Worm (Caenorhabditis elegans) whole organism, L1 larva: ENCODE results near the gene atg-18.

ENCODE experiments used
- C04F5.9 ChIP-seq: sonication (generic microtip); optimal IDR thresholded peaks from 2 replicates; lab custom pipeline; 2016; ENCODE audit warnings: missing genetic modification characterization, missing compliant biosample characterization
- C16A3.4 ChIP-seq: fragments of 150-350 bp; optimal IDR thresholded peaks from 2 replicates; lab custom pipeline; 2014; ENCODE audit warnings: missing biosample characterization, missing genetic modification characterization
- F16B12.6 ChIP-seq: fragments of 150-350 bp; optimal IDR thresholded peaks from 2 replicates; lab custom pipeline; 2014; ENCODE audit warnings: missing biosample characterization, missing genetic modification characterization
- aha-1 ChIP-seq: fragments of 150-350 bp; optimal IDR thresholded peaks from 2 replicates; lab custom pipeline; 2014; ENCODE audit warnings: missing biosample characterization, missing genetic modification characterization
- alr-1 ChIP-seq: fragments of 200-800 bp; sonication (Bioruptor generic); optimal IDR thresholded peaks from 2 replicates; lab custom pipeline; 2018; ENCODE audit warnings: borderline replicate concordance, mild to moderate bottlenecking, missing genetic modification characterization, missing compliant biosample characterization
- aly-2 ChIP-seq: fragments of 150-350 bp; optimal IDR thresholded peaks from 2 replicates; lab custom pipeline; 2014; ENCODE audit warnings: missing biosample characterization, missing genetic modification characterization
- ama-1 ChIP-seq: fragments of 150-350 bp; optimal IDR thresholded peaks from 2 replicates; lab custom pipeline; 2014
- blmp-1 ChIP-seq: fragments of 150-350 bp; optimal IDR thresholded peaks from 2 replicates; lab custom pipeline; 2014; ENCODE audit warnings: missing biosample characterization, missing genetic modification characterization
- ceh-63 ChIP-seq: fragments of 200-800 bp; sonication (Bioruptor generic); optimal IDR thresholded peaks from 2 replicates; lab custom pipeline; 2018; ENCODE audit warnings: mild to moderate bottlenecking, missing genetic modification characterization, missing compliant biosample characterization
- ceh-82 ChIP-seq, 3 experiments: fragments of 150-350 bp in 1 of 3; sonication (generic microtip) in 2 of 3; optimal IDR thresholded peaks; 2 replicates each; lab custom pipeline; 2014 to 2017; ENCODE audit warnings: missing biosample characterization in 3 of 3, missing genetic modification characterization in 3 of 3
- ceh-88 ChIP-seq: fragments of 200-800 bp; sonication (Bioruptor generic); IDR thresholded peaks from 2 replicates; pipeline ENCODE4 v1.3.6; 2022; ENCODE audit warnings: missing genetic modification characterization, missing compliant biosample characterization
- ceh-90 ChIP-seq: sonication (generic microtip); optimal IDR thresholded peaks from 2 replicates; lab custom pipeline; 2016; ENCODE audit warnings: missing genetic modification characterization, missing compliant biosample characterization
- dpl-1 ChIP-seq, 3 experiments: fragments of 150-350 bp in 2 of 3; sonication (generic microtip) in 1 of 3; optimal IDR thresholded peaks; 2 replicates each; lab custom pipeline; 2014 to 2017; ENCODE audit warnings: missing biosample characterization in 3 of 3, missing genetic modification characterization in 3 of 3, missing genetic modification reagents in 3 of 3
- dsc-1 ChIP-seq: sonication (generic microtip); optimal IDR thresholded peaks from 2 replicates; lab custom pipeline; 2016; ENCODE audit warnings: mild to moderate bottlenecking, missing genetic modification characterization, missing compliant biosample characterization
- efl-1 ChIP-seq, 4 experiments: fragments of 150-350 bp; optimal IDR thresholded peaks in 3 of 4; peaks in 1 of 4; 1 replicate in 1 of 4; 2 replicates in 3 of 4; lab custom pipeline; 2014; ENCODE audit warnings: missing biosample characterization in 2 of 4, missing genetic modification characterization in 2 of 4, missing genetic modification reagents in 2 of 4
- egl-13 ChIP-seq: sonication (generic microtip); optimal IDR thresholded peaks from 2 replicates; lab custom pipeline; 2016; ENCODE audit warnings: missing genotype, missing genetic modification reagents, missing genetic modification characterization, missing compliant biosample characterization
- elt-2 ChIP-seq: sonication (generic microtip); optimal IDR thresholded peaks from 2 replicates; lab custom pipeline; 2016; ENCODE audit warnings: missing genetic modification characterization, mild to moderate bottlenecking, inconsistent platforms, missing compliant biosample characterization, missing genetic modification reagents
- elt-3 ChIP-seq, 6 experiments: fragments of 150-350 bp in 1 of 6; sonication (generic microtip); optimal IDR thresholded peaks; 2 replicates each; lab custom pipeline; 2017 to 2018; ENCODE audit warnings: missing biosample characterization in 6 of 6, missing genetic modification characterization in 6 of 6, inconsistent platforms in 1 of 6
- fkh-8 ChIP-seq: sonication (generic microtip); optimal IDR thresholded peaks from 2 replicates; lab custom pipeline; 2016; ENCODE audit warnings: mild to moderate bottlenecking, missing genetic modification characterization, missing compliant biosample characterization
- grh-1 ChIP-seq: fragments of 200-800 bp; sonication (Bioruptor generic); IDR thresholded peaks from 2 replicates; pipeline ENCODE4 v1.3.6; 2022; ENCODE audit warnings: missing genetic modification reagents, missing genetic modification characterization, missing compliant biosample characterization
- hlh-17 ChIP-seq: fragments of 200-800 bp; sonication (Bioruptor generic); optimal IDR thresholded peaks from 2 replicates; lab custom pipeline; 2018; ENCODE audit warnings: missing genetic modification characterization, mild to moderate bottlenecking, missing compliant biosample characterization, moderate library complexity, borderline replicate concordance
- hlh-4 ChIP-seq: sonication (generic microtip); optimal IDR thresholded peaks from 2 replicates; lab custom pipeline; 2016; ENCODE audit warnings: mild to moderate bottlenecking, missing genetic modification characterization, missing compliant biosample characterization
- hpl-2 ChIP-seq: fragments of 150-350 bp; optimal IDR thresholded peaks from 2 replicates; lab custom pipeline; 2014; ENCODE audit warnings: missing biosample characterization, missing genetic modification reagents, missing genetic modification characterization
- irx-1 ChIP-seq: sonication (generic microtip); optimal IDR thresholded peaks from 2 replicates; lab custom pipeline; 2016; ENCODE audit warnings: missing genetic modification characterization, missing compliant biosample characterization
- isw-1 ChIP-seq: fragments of 200-800 bp; sonication (Bioruptor generic); IDR thresholded peaks from 2 replicates; pipeline ENCODE4 v1.3.6; 2022; ENCODE audit warnings: missing genetic modification characterization, missing compliant biosample characterization
- lin-15B ChIP-seq: fragments of 150-350 bp; sonication (generic microtip); optimal IDR thresholded peaks from 3 replicates; lab custom pipeline; 2014; ENCODE audit warnings: missing biosample characterization, missing genetic modification characterization
- lin-35 ChIP-seq, 2 experiments: fragments of 150-350 bp; optimal IDR thresholded peaks; 2 replicates each; lab custom pipeline; 2014; ENCODE audit warnings: missing biosample characterization in 2 of 2, missing genetic modification characterization in 2 of 2, missing genetic modification reagents in 2 of 2
- lin-39 ChIP-seq: fragments of 150-350 bp; optimal IDR thresholded peaks from 2 replicates; lab custom pipeline; 2014; ENCODE audit warnings: missing biosample characterization, missing genetic modification reagents, missing genetic modification characterization
- lsy-2 ChIP-seq, 2 experiments: fragments of 150-350 bp; optimal IDR thresholded peaks; 2 replicates each; lab custom pipeline; 2014; ENCODE audit warnings: missing biosample characterization in 2 of 2, missing genetic modification characterization in 2 of 2
- mef-2 ChIP-seq: fragments of 150-350 bp; optimal IDR thresholded peaks from 2 replicates; lab custom pipeline; 2014; ENCODE audit warnings: missing biosample characterization, missing genetic modification characterization
- mep-1 ChIP-seq: fragments of 150-350 bp; optimal IDR thresholded peaks from 2 replicates; lab custom pipeline; 2014; ENCODE audit warnings: missing biosample characterization, missing genetic modification characterization
- nhr-11 ChIP-seq: fragments of 150-350 bp; optimal IDR thresholded peaks from 2 replicates; lab custom pipeline; 2014; ENCODE audit warnings: missing biosample characterization, missing genetic modification characterization
- nhr-12 ChIP-seq: sonication (generic microtip); optimal IDR thresholded peaks from 2 replicates; lab custom pipeline; 2017; ENCODE audit warnings: missing biosample characterization, missing genetic modification characterization
- nhr-19 ChIP-seq: fragments of 200-800 bp; sonication (Bioruptor generic); conservative IDR thresholded peaks from 2 replicates; pipeline ENCODE4 v1.3.6; 2022; ENCODE audit warnings: missing genetic modification characterization, missing compliant biosample characterization
- nhr-20 ChIP-seq: sonication (generic microtip); optimal IDR thresholded peaks from 2 replicates; lab custom pipeline; 2016; ENCODE audit warnings: mild to moderate bottlenecking, missing genetic modification characterization, missing compliant biosample characterization
- nhr-47 ChIP-seq: sonication (generic microtip); optimal IDR thresholded peaks from 2 replicates; lab custom pipeline; 2016; ENCODE audit warnings: mild to moderate bottlenecking, missing genetic modification characterization, moderate library complexity, missing compliant biosample characterization
- nhr-71 ChIP-seq: sonication (generic microtip); optimal IDR thresholded peaks from 2 replicates; lab custom pipeline; 2016; ENCODE audit warnings: mild to moderate bottlenecking, missing genetic modification characterization, moderate library complexity, missing compliant biosample characterization
- nhr-85 ChIP-seq: sonication (generic microtip); peaks from one replicate; lab custom pipeline; 2016; ENCODE audit warnings: missing genetic modification characterization, inconsistent platforms, missing compliant biosample characterization
- nhr-90 ChIP-seq: sonication (generic microtip); optimal IDR thresholded peaks from 2 replicates; lab custom pipeline; 2016; ENCODE audit warnings: mild to moderate bottlenecking, missing genetic modification characterization, missing compliant biosample characterization; ENCODE audit not compliant: poor library complexity
- rnt-1 ChIP-seq: sonication (generic microtip); optimal IDR thresholded peaks from 2 replicates; lab custom pipeline; 2016; ENCODE audit warnings: mild to moderate bottlenecking, missing genetic modification characterization, moderate library complexity, missing compliant biosample characterization
- skn-1 ChIP-seq: fragments of 150-350 bp; optimal IDR thresholded peaks from 2 replicates; lab custom pipeline; 2014; ENCODE audit warnings: missing biosample characterization, missing genetic modification characterization
- snpc-4 ChIP-seq: fragments of 150-350 bp; optimal IDR thresholded peaks from 2 replicates; lab custom pipeline; 2014; ENCODE audit warnings: missing biosample characterization, missing genetic modification characterization
- snu-23 ChIP-seq: sonication (generic microtip); optimal IDR thresholded peaks from 2 replicates; lab custom pipeline; 2016; ENCODE audit warnings: missing genetic modification characterization, missing compliant biosample characterization
- sox-4 ChIP-seq: sonication (generic microtip); optimal IDR thresholded peaks from 2 replicates; lab custom pipeline; 2016; ENCODE audit warnings: missing genetic modification characterization, missing compliant biosample characterization
- sptf-1 ChIP-seq: fragments of 150-350 bp; optimal IDR thresholded peaks from 2 replicates; lab custom pipeline; 2014; ENCODE audit warnings: missing biosample characterization, missing genetic modification characterization
- sup-37 ChIP-seq: fragments of 200-800 bp; sonication (Bioruptor generic); optimal IDR thresholded peaks from 2 replicates; lab custom pipeline; 2018; ENCODE audit warnings: mild to moderate bottlenecking, missing genetic modification characterization, missing compliant biosample characterization
- tbx-2 ChIP-seq: sonication (generic microtip); optimal IDR thresholded peaks from 2 replicates; lab custom pipeline; 2016; ENCODE audit warnings: missing genetic modification characterization, missing compliant biosample characterization
- unc-86 ChIP-seq: sonication (generic microtip); optimal IDR thresholded peaks from 2 replicates; lab custom pipeline; 2016; ENCODE audit warnings: missing genetic modification characterization, missing compliant biosample characterization
- unc-98 ChIP-seq: fragments of 200-800 bp; sonication (Bioruptor generic); IDR thresholded peaks from 2 replicates; pipeline ENCODE4 v1.3.6; 2022; ENCODE audit warnings: missing genetic modification characterization, missing compliant biosample characterization
- vab-15 ChIP-seq: sonication (generic microtip); optimal IDR thresholded peaks from 2 replicates; lab custom pipeline; 2017; ENCODE audit warnings: missing genotype, mild to moderate bottlenecking, missing genetic modification characterization, missing compliant biosample characterization
- xbp-1 ChIP-seq: sonication (generic microtip); optimal IDR thresholded peaks from 2 replicates; lab custom pipeline; 2016; ENCODE audit warnings: missing genetic modification characterization, missing compliant biosample characterization
- zag-1 ChIP-seq: fragments of 150-350 bp; optimal IDR thresholded peaks from 2 replicates; lab custom pipeline; 2014; ENCODE audit warnings: missing biosample characterization, missing genetic modification characterization
- ztf-11 ChIP-seq, 2 experiments: sonication (generic microtip); optimal IDR thresholded peaks; 2 replicates each; lab custom pipeline; 2016 to 2017; ENCODE audit warnings: missing genetic modification characterization in 2 of 2, missing biosample characterization in 1 of 2, missing compliant biosample characterization in 1 of 2

Gene atg-18

ce11 chrV:8631277-8631765 lies at the start of gene atg-18:
TSS of gene atg-18 (minus strand) at chrV:8631327.
- peak; percentile 57 for TF ChIP-seq dsc-1
- TF ChIP-seq egl-13 (tag; lab: Kevin White, UChicago) = no peak
- peak; percentile 76 for TF ChIP-seq blmp-1
- TF ChIP-seq vab-15 (tag; lab: Kevin White, UChicago) = no peak
- peak; percentile 59 to 60 for TF ChIP-seq efl-1 (optimal IDR thresholded peaks at IDR 0.05; lab: Kevin White, UChicago)
- TF ChIP-seq efl-1 (GFP tag; optimal IDR thresholded peaks at IDR 0.05 in 1 of 2; lab: Kevin White, UChicago) = peak; percentile 44 to 96
- TF ChIP-seq nhr-11 (tag; lab: Kevin White, UChicago) = no peak
- TF ChIP-seq aly-2 = no peak
- no peak for TF ChIP-seq alr-1
- peak; percentile 84 for TF ChIP-seq nhr-20 (tag; lab: Kevin White, UChicago)
- TF ChIP-seq xbp-1 (tag; lab: Kevin White, UChicago) = peak; percentile 70
- no peak for TF ChIP-seq ceh-90 (tag; lab: Kevin White, UChicago)
- peak in 1 of 6 experiments; percentile 54 for TF ChIP-seq elt-3 (tag; optimal IDR thresholded peaks at IDR 0.05; lab: Kevin White, UChicago)
- peak; percentile 36 to 74 (median 45) for TF ChIP-seq ceh-82 (tag; optimal IDR thresholded peaks at IDR 0.05; lab: Kevin White, UChicago)
- TF ChIP-seq rnt-1 = peak; percentile 85
- peak; percentile 68 for TF ChIP-seq C16A3.4 (tag; lab: Kevin White, UChicago)
- TF ChIP-seq dpl-1 (GFP tag; optimal IDR thresholded peaks at IDR 0.05; lab: Kevin White, UChicago) = peak; percentile 45 to 63 (median 56)
- TF ChIP-seq lin-39 (tag; lab: Kevin White, UChicago) = peak; percentile 26
- no peak for TF ChIP-seq hlh-17
- peak; percentile 4 for TF ChIP-seq mef-2 (tag; lab: Kevin White, UChicago)
- TF ChIP-seq nhr-47 = peak; percentile 79
- peak; percentile 43 for TF ChIP-seq unc-86 (tag; lab: Kevin White, UChicago)
- TF ChIP-seq ceh-63 (GFP tag; lab: Kevin White, UChicago) = no peak
- TF ChIP-seq fkh-8 (tag; lab: Kevin White, UChicago) = peak; percentile 46
- peak; percentile 19 for TF ChIP-seq aha-1 (tag; lab: Kevin White, UChicago)
- TF ChIP-seq nhr-12 (tag; lab: Kevin White, UChicago) = no peak
- peak; percentile 24 for TF ChIP-seq isw-1 (GFP tag; lab: Robert Waterston, UW)
- TF ChIP-seq lsy-2 (tag; optimal IDR thresholded peaks at IDR 0.05; lab: Kevin White, UChicago) = peak; percentile 69 to 74
- TF ChIP-seq lin-35 (GFP tag; optimal IDR thresholded peaks at IDR 0.05; lab: Kevin White, UChicago) = peak; percentile 51 to 79
- peak; percentile 11 for TF ChIP-seq C04F5.9 (tag; lab: Kevin White, UChicago)
- TF ChIP-seq snu-23 = peak; percentile 81
- no peak for TF ChIP-seq ama-1
- TF ChIP-seq grh-1 (GFP tag; lab: Robert Waterston, UW) = peak; percentile 59
- peak; percentile 74 for TF ChIP-seq nhr-90 (tag; lab: Kevin White, UChicago)
- no peak for TF ChIP-seq hlh-4
- peak; percentile 87 for TF ChIP-seq nhr-71 (tag; lab: Kevin White, UChicago)
- peak; percentile 28 for TF ChIP-seq lin-15B (tag; lab: Kevin White, UChicago)
- TF ChIP-seq mep-1 (tag; lab: Kevin White, UChicago) = peak; percentile 46
- peak; percentile 76 for TF ChIP-seq nhr-19 (GFP tag; lab: Robert Waterston, UW)
- TF ChIP-seq sox-4 (tag; lab: Kevin White, UChicago) = peak; percentile 5
- no peak for TF ChIP-seq unc-98
- peak; percentile 93 for TF ChIP-seq nhr-85
- peak; percentile 23 for TF ChIP-seq F16B12.6 (tag; lab: Kevin White, UChicago)
- TF ChIP-seq skn-1 (tag; lab: Kevin White, UChicago) = peak; percentile 83
- TF ChIP-seq elt-2 (tag; lab: Kevin White, UChicago) = peak; percentile 52
- no peak for TF ChIP-seq sup-37 (GFP tag; lab: Kevin White, UChicago)
- TF ChIP-seq sptf-1 (tag; lab: Kevin White, UChicago) = no peak
- TF ChIP-seq zag-1 (tag; lab: Kevin White, UChicago) = no peak
- TF ChIP-seq hpl-2 (GFP tag; lab: Kevin White, UChicago) = peak; percentile 63
- no peak for TF ChIP-seq ceh-88
- TF ChIP-seq ztf-11 (tag; optimal IDR thresholded peaks at IDR 0.05; lab: Kevin White, UChicago) = peak in 1 of 2 experiments; percentile 29
- TF ChIP-seq tbx-2 (tag; lab: Kevin White, UChicago) = peak; percentile 77
- peak; percentile 16 for TF ChIP-seq irx-1 (tag; lab: Kevin White, UChicago)
- TF ChIP-seq snpc-4 (tag; lab: Kevin White, UChicago) = peak; percentile 34
